Worm (Caenorhabditis elegans): ENCODE measurements around the gene paqr-2.

DNA sequence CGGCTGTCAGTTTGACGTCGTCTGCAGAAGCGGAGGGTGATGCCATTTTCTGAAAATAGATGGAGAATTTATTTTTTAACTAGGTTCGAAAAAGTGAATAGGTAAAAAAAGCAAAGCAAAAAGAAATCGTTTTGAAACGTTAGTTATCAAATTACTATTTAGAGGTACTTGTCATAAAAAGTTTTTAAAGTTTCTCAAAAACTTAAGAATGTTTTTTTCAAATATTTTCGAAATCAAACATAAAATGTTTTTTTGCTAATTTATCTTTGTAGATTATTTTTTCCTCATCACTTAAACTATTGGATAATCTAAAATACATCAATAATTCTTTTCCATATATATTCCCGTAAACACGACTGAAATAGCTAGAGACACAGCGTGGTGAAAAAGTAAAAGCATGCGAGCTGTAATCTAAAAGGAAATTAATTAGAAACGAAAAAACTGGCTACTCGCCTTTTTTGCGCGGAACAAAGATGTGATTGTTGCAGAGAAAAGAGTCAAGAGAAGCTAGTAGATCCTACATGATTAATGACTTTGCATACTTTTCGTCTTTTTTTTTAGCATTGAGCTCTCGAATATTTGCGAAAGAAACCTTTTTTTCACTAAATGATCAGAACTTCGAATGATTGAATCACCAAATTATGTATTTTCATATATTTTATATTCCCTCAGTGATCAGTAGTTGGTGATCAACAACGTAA, 8.4 kb downstream of the paqr-2 start, which contains the start of gene szy-2:
- TF ChIP-seq mes-4 (tag; optimal IDR thresholded peaks at IDR 0.05) (no peak), unc-62 (GFP tag; optimal IDR thresholded peaks at IDR 0.05) (no peak)
